Fruit fly (Drosophila melanogaster) ovary, adult (tissue): Measurements from ENCODE around the gene pall.

Source experiments
- CG17801 ChIP-seq: fragments of 200-800 bp; optimal IDR thresholded peaks from 2 replicates; lab custom pipeline; 2019; ENCODE audit warnings: missing biosample characterization, mild to moderate bottlenecking, missing genetic modification characterization, moderate library complexity; ENCODE audit not compliant: partially characterized antibody

Gene pall

dm6 chr3L:9447239-9447777, 40.3 kb downstream of the pall start:
- peak; percentile 39 for TF ChIP-seq CG17801 (GFP tag; lab: Kevin White, UChicago)

DNA sequence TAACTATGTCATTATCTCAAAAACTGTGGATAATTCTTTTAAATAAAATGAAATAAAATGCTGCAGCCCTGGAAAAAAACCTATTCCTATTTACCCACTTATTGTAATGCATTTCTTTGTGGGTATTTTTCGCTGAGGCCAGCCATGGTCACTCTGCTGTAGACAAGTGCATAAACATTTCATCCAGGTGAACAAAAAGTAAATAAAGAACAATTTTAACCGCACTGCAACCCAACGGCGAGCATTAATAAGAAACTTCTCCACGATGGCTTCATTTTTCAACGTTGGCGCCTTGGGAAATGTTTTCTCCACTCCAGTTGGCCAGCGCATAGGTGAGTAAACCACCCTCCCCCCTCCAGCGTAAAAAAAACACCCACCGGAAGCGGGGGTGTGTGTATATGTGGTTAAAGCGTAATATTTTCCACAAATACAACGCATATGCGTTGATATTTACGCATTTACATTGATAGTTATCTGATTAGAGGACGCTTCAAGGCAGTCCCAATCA, 40.8 kb downstream of the pall start, which contains the start of gene CG3529:
Gene CG3529 (plus strand): TSS at position 134 of the 508 bp plus-strand sequence.
- peak; percentile 10 for TF ChIP-seq CG17801 (GFP tag; lab: Kevin White, UChicago)

DNA sequence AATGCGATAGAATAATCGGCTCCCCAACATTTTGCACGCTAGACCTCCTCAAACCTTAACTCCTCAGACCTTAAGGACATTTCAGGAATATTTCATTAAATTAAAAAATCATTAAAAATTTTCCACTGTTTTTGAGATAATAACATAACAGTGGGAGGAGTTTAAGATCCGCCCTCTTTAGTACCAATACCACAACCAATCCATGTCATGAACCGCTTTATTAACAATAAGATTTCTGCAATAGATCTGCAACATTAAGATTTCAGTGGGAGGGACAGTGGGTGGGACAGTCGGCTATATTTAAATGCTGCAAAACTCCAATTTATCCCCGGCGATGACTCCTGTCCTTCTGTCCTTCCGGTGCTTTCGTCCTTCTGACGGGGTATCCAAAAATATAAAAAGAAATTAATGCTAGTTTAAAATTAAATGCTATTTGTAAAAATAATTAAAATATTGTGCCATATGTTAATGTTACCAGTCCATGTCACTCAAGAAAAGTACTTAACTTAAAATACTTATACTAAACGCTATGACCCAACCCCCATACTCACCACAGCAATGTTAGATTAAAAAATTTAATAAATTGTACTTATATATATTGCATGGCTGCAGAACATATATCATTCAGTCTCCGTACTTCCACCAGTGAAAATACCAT, 44.8 kb downstream of the pall start, which contains the start of gene Srg3:
Gene Srg3 (plus strand): TSS at position 608 of the 658 bp plus-strand sequence.
- no peak for TF ChIP-seq CG17801 (GFP tag; lab: Kevin White, UChicago)

DNA sequence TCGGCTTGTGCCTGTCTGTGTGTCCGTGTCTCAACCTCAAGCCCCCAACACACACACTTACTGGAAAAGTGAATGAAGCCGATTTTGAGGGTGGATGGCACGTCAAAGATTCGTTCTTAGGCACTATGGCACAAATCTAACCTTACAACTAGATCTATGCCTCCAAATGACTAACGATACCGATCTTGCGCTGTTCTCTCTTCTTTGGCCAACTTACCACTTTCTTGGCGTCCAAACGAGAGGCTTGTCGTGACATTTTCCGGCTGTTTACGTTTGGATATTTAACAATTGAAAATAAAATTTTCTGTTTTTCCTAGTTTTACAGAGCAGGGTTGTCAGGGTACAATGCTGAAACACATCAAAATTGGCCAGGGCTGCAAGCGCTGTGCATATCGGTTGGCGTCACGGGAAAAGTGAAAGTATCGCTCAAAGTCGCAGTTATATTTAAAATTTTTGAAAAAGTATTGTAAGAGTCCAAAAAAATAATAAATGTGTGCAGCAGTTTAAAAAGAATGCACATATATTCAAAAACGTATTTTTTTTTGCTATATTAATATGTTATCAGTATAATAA, 45.6 kb downstream of the pall start, which contains the start of the genes Bet3 and Nf-YA:
Gene Bet3 (minus strand): TSS at position 361 of the 573 bp plus-strand sequence.
Gene Nf-YA (minus strand): TSS at position 361 of the 573 bp plus-strand sequence.
- peak; percentile 22 for TF ChIP-seq CG17801 (GFP tag; lab: Kevin White, UChicago)

DNA sequence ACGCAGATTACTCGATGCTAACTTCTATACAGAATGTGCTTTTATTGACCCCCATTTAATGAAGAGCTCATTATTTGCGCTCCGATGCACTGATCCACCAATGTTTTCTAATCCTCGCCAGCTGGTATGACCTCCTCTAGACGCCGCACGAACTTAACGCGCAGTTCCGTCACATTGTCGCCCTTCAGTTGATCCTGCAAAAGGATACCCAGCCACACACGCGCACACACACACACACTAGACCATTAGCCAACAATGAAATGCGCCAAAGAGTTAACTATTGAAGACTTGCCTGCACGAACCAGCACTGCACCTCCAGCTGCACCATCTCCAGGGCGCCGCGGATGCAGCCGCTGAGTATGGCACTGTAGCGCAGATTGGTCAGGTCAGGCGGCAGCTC, 48.7 kb downstream of the pall start:
- TF ChIP-seq CG17801 (GFP tag; lab: Kevin White, UChicago) = no peak
